Worm (Caenorhabditis elegans) whole organism, mixed stage, embryonic: Measurements from ENCODE around the gene F57G8.7.

ENCODE experiments used
- blmp-1 ChIP-seq: fragments of 150-350 bp; optimal IDR thresholded peaks from 2 replicates; lab custom pipeline; 2014; ENCODE audit warnings: missing biosample characterization, missing genetic modification characterization
- drap-1 ChIP-seq: fragments of 200-800 bp; sonication (Bioruptor generic); optimal IDR thresholded peaks from 3 replicates; lab custom pipeline; 2018; ENCODE audit warnings: mild to moderate bottlenecking, missing genetic modification characterization, missing compliant biosample characterization
- ham-2 ChIP-seq: fragments of 200-800 bp; sonication (Bioruptor generic); optimal IDR thresholded peaks from 2 replicates; lab custom pipeline; 2018; ENCODE audit warnings: mild to moderate bottlenecking, missing genetic modification characterization, missing compliant biosample characterization
- lin-13 ChIP-seq: fragments of 150-350 bp; optimal IDR thresholded peaks from 2 replicates; lab custom pipeline; 2014; ENCODE audit warnings: missing biosample characterization, missing genetic modification characterization
- lsy-2 ChIP-seq: fragments of 150-350 bp; optimal IDR thresholded peaks from 2 replicates; lab custom pipeline; 2014; ENCODE audit warnings: missing biosample characterization, missing genetic modification characterization
- mab-5 ChIP-seq: fragments of 150-350 bp; optimal IDR thresholded peaks from 2 replicates; lab custom pipeline; 2014; ENCODE audit warnings: missing biosample characterization, missing genetic modification characterization
- nhr-2 ChIP-seq: fragments of 150-350 bp; optimal IDR thresholded peaks from 2 replicates; lab custom pipeline; 2014; ENCODE audit warnings: missing biosample characterization, missing genetic modification characterization
- nhr-237 ChIP-seq: fragments of 150-350 bp; optimal IDR thresholded peaks from 2 replicates; lab custom pipeline; 2014; ENCODE audit warnings: missing biosample characterization, missing genetic modification characterization
- nhr-28 ChIP-seq: fragments of 150-350 bp; optimal IDR thresholded peaks from 2 replicates; lab custom pipeline; 2014; ENCODE audit warnings: missing biosample characterization, missing genetic modification characterization
- pha-4 ChIP-seq: fragments of 150-350 bp; optimal IDR thresholded peaks from 2 replicates; lab custom pipeline; 2018; ENCODE audit warnings: missing biosample characterization, missing genetic modification reagents, missing genetic modification characterization
- snpc-4 ChIP-seq: fragments of 150-350 bp; optimal IDR thresholded peaks from 2 replicates; lab custom pipeline; 2014; ENCODE audit warnings: missing biosample characterization, missing genetic modification characterization
- unc-120 ChIP-seq: sonication (generic microtip); optimal IDR thresholded peaks from 2 replicates; lab custom pipeline; 2017; ENCODE audit warnings: missing genetic modification characterization, missing compliant biosample characterization; ENCODE audit not compliant: poor library complexity, severe bottlenecking
- ztf-11 ChIP-seq: fragments of 150-350 bp; optimal IDR thresholded peaks from 2 replicates; lab custom pipeline; 2014; ENCODE audit warnings: missing biosample characterization, missing genetic modification characterization

ce11 chrV:16350061-16350460, 21.1 kb downstream of the F57G8.7 start:
- TF ChIP-seq mab-5 (tag; lab: Kevin White, UChicago), result no peak
- no peak for TF ChIP-seq unc-120
- TF ChIP-seq drap-1 (GFP tag; lab: Kevin White, UChicago), result no peak
- TF ChIP-seq nhr-237 (tag; lab: Kevin White, UChicago), result no peak
- TF ChIP-seq nhr-2 (tag; lab: Kevin White, UChicago), result no peak
- TF ChIP-seq snpc-4, result no peak
- TF ChIP-seq ztf-11 (tag; lab: Kevin White, UChicago), result no peak
- TF ChIP-seq pha-4, result no peak
- TF ChIP-seq nhr-28 (tag; lab: Kevin White, UChicago), result no peak
- TF ChIP-seq ham-2, result no peak
- TF ChIP-seq lsy-2 (tag; lab: Kevin White, UChicago), result no peak
- TF ChIP-seq lin-13 (tag; lab: Kevin White, UChicago), result no peak
- TF ChIP-seq blmp-1 (tag; lab: Kevin White, UChicago), result no peak
